Fruit fly (Drosophila melanogaster): ENCODE measurements around the gene CG4119.

dm6 chrX:5715455-5716227, 49.8 kb downstream of the CG4119 start:
- TF ChIP-seq Rfx (GFP tag; IDR thresholded peaks at IDR 0.05) (no peak), ttk (GFP tag; IDR thresholded peaks at IDR 0.05) (no peak), hb (GFP tag; IDR thresholded peaks at IDR 0.05; ENCODE audit: partially characterized antibody) (no peak), CG31224 (GFP tag; IDR thresholded peaks at IDR 0.05) (no peak), CG18619 (GFP tag; optimal IDR thresholded peaks at IDR 0.05) (no peak), Lhr (GFP tag; optimal IDR thresholded peaks at IDR 0.05) (no peak), Blimp-1 (GFP tag; optimal IDR thresholded peaks at IDR 0.05) (no peak), CG6683 (GFP tag; optimal IDR thresholded peaks at IDR 0.05) (no peak)

All from whole organism, embryonic.